Fruit fly (Drosophila melanogaster) Kc167 (cell line): ENCODE results near the gene Polr1D.

Source experiments
- Myc ChIP-seq: fragments of >200 bp; optimal IDR thresholded peaks from 2 replicates; lab custom pipeline; 2017; ENCODE audit warnings: missing external identifiers
- Sin3A ChIP-seq: fragments of >200 bp; optimal IDR thresholded peaks from 2 replicates; lab custom pipeline; 2018; ENCODE audit warnings: missing external identifiers
- h ChIP-seq: fragments of >200 bp; optimal IDR thresholded peaks from 3 replicates; lab custom pipeline; 2018; ENCODE audit warnings: missing external identifiers
- insv ChIP-seq: fragments of >200 bp; optimal IDR thresholded peaks from 3 replicates; lab custom pipeline; 2018; ENCODE audit warnings: missing external identifiers
- psq ChIP-seq: fragments of >200 bp; optimal IDR thresholded peaks from 2 replicates; lab custom pipeline; 2017; ENCODE audit warnings: missing external identifiers
- ttk ChIP-seq: sonication (Bioruptor generic); optimal IDR thresholded peaks from 2 replicates; lab custom pipeline; 2017; ENCODE audit warnings: missing external identifiers

Polr1D gene

dm6 chr2L:19136735-19137134, 1.7 kb upstream of the Polr1D start:
- TF ChIP-seq insv (lab: Kevin White, UChicago) (no peak), ttk (no peak), h (lab: Kevin White, UChicago) (no peak), psq (lab: Kevin White, UChicago) (no peak), Sin3A (lab: Kevin White, UChicago) (no peak), Myc (lab: Kevin White, UChicago) (no peak)

dm6 chr2L:19135955-19136677, 1.1 kb upstream of the Polr1D start:
- no peak for TF ChIP-seq psq (lab: Kevin White, UChicago)
- TF ChIP-seq h (lab: Kevin White, UChicago), result no peak
- TF ChIP-seq Myc (lab: Kevin White, UChicago), result no peak
- TF ChIP-seq Sin3A (lab: Kevin White, UChicago), result no peak
- TF ChIP-seq ttk, result no peak
- no peak for TF ChIP-seq insv (lab: Kevin White, UChicago)

dm6 chr2L:19134366-19134689, 705 bp downstream of the Polr1D start:
- TF ChIP-seq Myc (lab: Kevin White, UChicago), result no peak
- no peak for TF ChIP-seq psq (lab: Kevin White, UChicago)
- TF ChIP-seq Sin3A (lab: Kevin White, UChicago), result no peak
- TF ChIP-seq ttk, result no peak
- TF ChIP-seq insv (lab: Kevin White, UChicago), result no peak
- TF ChIP-seq h (lab: Kevin White, UChicago), result no peak

dm6 chr2L:19133465-19134365, 1.3 kb downstream of the Polr1D start, which contains the start of gene brat:
TSS of gene brat (plus strand) at chr2L:19133816.
- TF ChIP-seq ttk (no peak), insv (lab: Kevin White, UChicago) (no peak), h (lab: Kevin White, UChicago) (peak; percentile 10)

- no peak for TF ChIP-seq ttk
- TF ChIP-seq Myc (lab: Kevin White, UChicago), result no peak
- TF ChIP-seq insv (lab: Kevin White, UChicago), result no peak
- no peak for TF ChIP-seq psq (lab: Kevin White, UChicago)
- TF ChIP-seq h (lab: Kevin White, UChicago), result no peak
- TF ChIP-seq Sin3A (lab: Kevin White, UChicago), result no peak
Measured at dm6 chr2L:19131905-19132402, 3.1 kb downstream of the Polr1D start, which contains the start of the genes AsnRS and DCTN6-p27. TSS of gene AsnRS (minus strand) at chr2L:19131954. TSS of gene DCTN6-p27 (plus strand) at chr2L:19132323.

- TF ChIP-seq Myc (lab: Kevin White, UChicago), result no peak
- peak; percentile 40 for TF ChIP-seq Sin3A (lab: Kevin White, UChicago)
Measured at dm6 chr2L:19126888-19127287, 8.1 kb downstream of the Polr1D start.

dm6 chr2L:19123472-19124070, 11.5 kb downstream of the Polr1D start, which contains the start of gene Phb1:
TSS of gene Phb1 (minus strand) at chr2L:19123869.
- no peak for TF ChIP-seq h (lab: Kevin White, UChicago)
- no peak for TF ChIP-seq Sin3A (lab: Kevin White, UChicago)
- no peak for TF ChIP-seq Myc (lab: Kevin White, UChicago)
- no peak for TF ChIP-seq ttk
- TF ChIP-seq insv (lab: Kevin White, UChicago), result no peak
- TF ChIP-seq psq (lab: Kevin White, UChicago), result no peak

dm6 chr2L:19120984-19121383, 14.0 kb downstream of the Polr1D start:
- no peak for TF ChIP-seq Myc (lab: Kevin White, UChicago)
- TF ChIP-seq psq (lab: Kevin White, UChicago), result no peak
- TF ChIP-seq ttk, result no peak
- no peak for TF ChIP-seq insv (lab: Kevin White, UChicago)
- TF ChIP-seq h (lab: Kevin White, UChicago), result no peak
- no peak for TF ChIP-seq Sin3A (lab: Kevin White, UChicago)

- TF ChIP-seq h (lab: Kevin White, UChicago) (no peak), psq (lab: Kevin White, UChicago) (no peak), Myc (lab: Kevin White, UChicago) (no peak), ttk (no peak), insv (lab: Kevin White, UChicago) (no peak), Sin3A (lab: Kevin White, UChicago) (no peak)
Measured at dm6 chr2L:19120196-19120950, 14.7 kb downstream of the Polr1D start, which contains the start of gene Ddc. TSS of gene Ddc (minus strand) at chr2L:19120306.

dm6 chr2L:19114183-19114776, 20.8 kb downstream of the Polr1D start, which contains the start of gene CG10561:
TSS of gene CG10561 (plus strand) at chr2L:19114401.
- no peak for TF ChIP-seq ttk
- TF ChIP-seq Myc (lab: Kevin White, UChicago), result no peak
- TF ChIP-seq psq (lab: Kevin White, UChicago), result no peak
- TF ChIP-seq insv (lab: Kevin White, UChicago), result no peak
- no peak for TF ChIP-seq h (lab: Kevin White, UChicago)
- TF ChIP-seq Sin3A (lab: Kevin White, UChicago), result no peak
